Worm (Caenorhabditis elegans) whole organism, L4 larva: ENCODE results near the gene T05A8.1.
A peak's percentile ranks its signal among the peaks of the same experiment; 100 is the strongest.

Experiments used
- F10B5.3 ChIP-seq: sonication (generic microtip); optimal IDR thresholded peaks from 2 replicates; lab custom pipeline; 2016; ENCODE audit warnings: mild to moderate bottlenecking, missing genetic modification characterization, missing compliant biosample characterization
- F37D6.2 ChIP-seq: sonication (generic microtip); optimal IDR thresholded peaks from 2 replicates; lab custom pipeline; 2016; ENCODE audit warnings: mild to moderate bottlenecking, missing genetic modification characterization, missing compliant biosample characterization
- F44E2.7 ChIP-seq: fragments of 200-800 bp; sonication (Bioruptor generic); IDR thresholded peaks from 2 replicates; pipeline ENCODE4 v2.1.2; 2022; ENCODE audit warnings: missing genetic modification characterization, missing compliant biosample characterization
- R02D3.7 ChIP-seq: fragments of 150-350 bp; sonication (generic microtip); optimal IDR thresholded peaks from 3 replicates; lab custom pipeline; 2014; ENCODE audit warnings: missing biosample characterization, missing genetic modification characterization
- Y48G9A.11 ChIP-seq: fragments of 200-800 bp; sonication (Bioruptor generic); IDR thresholded peaks from 2 replicates; pipeline ENCODE4 v1.3.6; 2022; ENCODE audit warnings: missing genetic modification reagents, missing genetic modification characterization, missing compliant biosample characterization
- Y75B8A.6 ChIP-seq: fragments of 200-800 bp; sonication (Bioruptor generic); IDR thresholded peaks from 2 replicates; pipeline ENCODE4 v1.3.6; 2022; ENCODE audit warnings: missing genetic modification reagents, missing genetic modification characterization, missing compliant biosample characterization
- aly-2 ChIP-seq: sonication (generic microtip); optimal IDR thresholded peaks from 2 replicates; lab custom pipeline; 2018; ENCODE audit warnings: missing biosample characterization, missing genetic modification characterization
- ama-1 ChIP-seq: fragments of 150-350 bp; optimal IDR thresholded peaks from 2 replicates; lab custom pipeline; 2014; ENCODE audit warnings: inconsistent platforms, mixed read lengths
- ceh-44 ChIP-seq: fragments of 200-800 bp; sonication (Bioruptor generic); IDR thresholded peaks from 2 replicates; pipeline ENCODE4 v1.3.6; 2022; ENCODE audit warnings: missing genetic modification reagents, missing genetic modification characterization, missing compliant biosample characterization
- ces-1 ChIP-seq: fragments of 150-350 bp; sonication (generic microtip); optimal IDR thresholded peaks from 4 replicates; lab custom pipeline; 2014; ENCODE audit warnings: missing biosample characterization, missing genetic modification reagents, missing genetic modification characterization
- ctbp-1 ChIP-seq: fragments of 200-800 bp; sonication (Bioruptor generic); IDR thresholded peaks from 2 replicates; pipeline ENCODE4 v1.3.6; 2022; ENCODE audit warnings: missing genetic modification reagents, missing genetic modification characterization, missing compliant biosample characterization
- daf-12 ChIP-seq: fragments of 150-350 bp; optimal IDR thresholded peaks from 2 replicates; lab custom pipeline; 2014; ENCODE audit warnings: missing biosample characterization, missing genetic modification reagents, missing genetic modification characterization
- daf-8 ChIP-seq: fragments of 200-800 bp; sonication (Bioruptor generic); IDR thresholded peaks from 2 replicates; pipeline ENCODE4 v1.3.6; 2022; ENCODE audit warnings: missing genetic modification characterization, missing compliant biosample characterization
- dmd-6 ChIP-seq: fragments of 200-800 bp; sonication (Bioruptor generic); IDR thresholded peaks from 2 replicates; pipeline ENCODE4 v1.3.6; 2022; ENCODE audit warnings: missing genetic modification reagents, missing genetic modification characterization, missing compliant biosample characterization
- dmd-8 ChIP-seq: fragments of 200-800 bp; sonication (Bioruptor generic); IDR thresholded peaks from 2 replicates; pipeline ENCODE4 v1.3.6; 2022; ENCODE audit warnings: missing genetic modification characterization, missing compliant biosample characterization
- dmd-9 ChIP-seq: fragments of 200-800 bp; sonication (Bioruptor generic); IDR thresholded peaks from 2 replicates; pipeline ENCODE4 v1.3.6; 2022; ENCODE audit warnings: missing genetic modification reagents, missing genetic modification characterization, missing compliant biosample characterization
- dpl-1 ChIP-seq: fragments of 150-350 bp; optimal IDR thresholded peaks from 2 replicates; lab custom pipeline; 2014; ENCODE audit warnings: missing biosample characterization, missing genetic modification reagents, missing genetic modification characterization
- egl-27 ChIP-seq: sonication (generic microtip); optimal IDR thresholded peaks from 3 replicates; lab custom pipeline; 2017; ENCODE audit warnings: missing biosample characterization, missing genetic modification reagents, missing genetic modification characterization
- fkh-10 ChIP-seq: fragments of 150-350 bp; optimal IDR thresholded peaks from 2 replicates; lab custom pipeline; 2014; ENCODE audit warnings: missing biosample characterization, missing genetic modification reagents, missing genetic modification characterization
- fos-1 ChIP-seq: fragments of 150-350 bp; optimal IDR thresholded peaks from 2 replicates; lab custom pipeline; 2014; ENCODE audit warnings: missing biosample characterization, missing genetic modification characterization
- hif-1 ChIP-seq, 2 experiments: sonication (generic microtip); optimal IDR thresholded peaks; 2 replicates each; lab custom pipeline; 2016 to 2017; ENCODE audit warnings: missing compliant biosample characterization in 2 of 2, missing genetic modification characterization in 2 of 2, missing genetic modification reagents in 2 of 2, missing genotype in 2 of 2, mild to moderate bottlenecking in 1 of 2
- lin-13 ChIP-seq: fragments of 150-350 bp; optimal IDR thresholded peaks from 2 replicates; lab custom pipeline; 2014; ENCODE audit warnings: missing biosample characterization, missing genetic modification reagents, missing genetic modification characterization
- mdl-1 ChIP-seq, 2 experiments: fragments of 150-350 bp in 1 of 2; sonication (generic microtip) in 1 of 2; optimal IDR thresholded peaks; 2 replicates each; lab custom pipeline; 2014 to 2017; ENCODE audit warnings: missing biosample characterization in 2 of 2, missing genetic modification characterization in 2 of 2
- mxl-3 ChIP-seq: fragments of 200-800 bp; sonication (Bioruptor generic); optimal IDR thresholded peaks from 2 replicates; lab custom pipeline; 2018; ENCODE audit warnings: mild to moderate bottlenecking, missing genetic modification characterization, missing compliant biosample characterization
- nhr-237 ChIP-seq: sonication (generic microtip); optimal IDR thresholded peaks from 2 replicates; lab custom pipeline; 2017; ENCODE audit warnings: missing biosample characterization, missing genetic modification characterization
- php-3 ChIP-seq: fragments of 200-800 bp; sonication (Bioruptor generic); IDR thresholded peaks from 2 replicates; pipeline ENCODE4 v1.3.6; 2022; ENCODE audit warnings: missing genetic modification reagents, missing genetic modification characterization, missing compliant biosample characterization
- saeg-2 ChIP-seq: fragments of 200-800 bp; sonication (Bioruptor generic); IDR thresholded peaks from 2 replicates; pipeline ENCODE4 v1.3.6; 2022; ENCODE audit warnings: missing genetic modification reagents, missing genetic modification characterization, missing compliant biosample characterization
- sdz-12 ChIP-seq: fragments of 200-800 bp; sonication (Bioruptor generic); optimal IDR thresholded peaks from 2 replicates; lab custom pipeline; 2018; ENCODE audit warnings: mild to moderate bottlenecking, missing genetic modification characterization, missing compliant biosample characterization
- set-16 ChIP-seq: fragments of 200-800 bp; sonication (Bioruptor generic); IDR thresholded peaks from 2 replicates; pipeline ENCODE4 v1.3.6; 2022; ENCODE audit warnings: missing genetic modification reagents, missing genetic modification characterization, missing compliant biosample characterization
- skn-1 ChIP-seq: fragments of 150-350 bp; optimal IDR thresholded peaks from 2 replicates; lab custom pipeline; 2014; ENCODE audit warnings: missing biosample characterization, missing genetic modification characterization
- snpc-1.2 ChIP-seq: fragments of 200-800 bp; sonication (Bioruptor generic); IDR thresholded peaks from 2 replicates; pipeline ENCODE4 v1.3.6; 2022; ENCODE audit warnings: missing genetic modification reagents, missing genetic modification characterization, missing compliant biosample characterization
- spr-1 ChIP-seq: sonication (generic microtip); optimal IDR thresholded peaks from 2 replicates; lab custom pipeline; 2016; ENCODE audit warnings: mild to moderate bottlenecking, missing genetic modification characterization, missing compliant biosample characterization
- spr-3 ChIP-seq: fragments of 200-800 bp; sonication (Bioruptor generic); optimal IDR thresholded peaks from 2 replicates; lab custom pipeline; 2018; ENCODE audit warnings: mild to moderate bottlenecking, missing genetic modification characterization, missing compliant biosample characterization
- tra-1 ChIP-seq: fragments of 200-800 bp; sonication (Bioruptor generic); IDR thresholded peaks from 2 replicates; pipeline ENCODE4 v1.3.6; 2022; ENCODE audit warnings: missing genetic modification reagents, missing genetic modification characterization, missing compliant biosample characterization
- unc-62 ChIP-seq, 3 experiments: fragments of 150-350 bp in 1 of 3; sonication (generic microtip); optimal IDR thresholded peaks in 2 of 3; peaks in 1 of 3; 1 replicate in 1 of 3; 2 replicates in 2 of 3; lab custom pipeline; 2014 to 2017; ENCODE audit warnings: missing biosample characterization in 3 of 3, missing genetic modification characterization in 3 of 3, missing genetic modification reagents in 3 of 3, missing genotype in 1 of 3
- zfp-3 ChIP-seq: fragments of 200-800 bp; sonication (Bioruptor generic); conservative IDR thresholded peaks from 2 replicates; pipeline ENCODE4 v1.3.6; 2022; ENCODE audit warnings: missing genetic modification reagents, missing genetic modification characterization, missing compliant biosample characterization

T05A8.1 gene

DNA sequence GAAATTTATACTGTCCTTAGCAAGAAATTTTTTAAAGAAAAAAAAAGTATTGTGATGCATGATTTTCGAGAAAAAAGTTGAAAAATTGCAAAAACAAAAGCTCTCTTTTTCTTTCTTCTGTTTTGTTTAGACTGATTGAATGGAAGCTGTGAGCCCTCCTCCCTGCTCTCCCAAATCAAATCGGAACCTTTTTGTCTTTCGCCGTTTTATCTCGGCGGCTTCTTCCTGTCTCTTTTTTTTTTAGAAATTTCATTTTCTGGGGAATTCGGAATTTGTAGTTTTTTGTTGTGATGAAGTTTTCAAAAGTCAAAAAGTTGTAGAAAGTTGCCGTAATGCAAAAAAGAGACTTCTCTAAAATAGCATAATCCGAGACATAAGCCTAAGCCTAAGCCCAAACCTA, 20.8 kb upstream of the T05A8.1 start:
- TF ChIP-seq php-3 (GFP tag; lab: Robert Waterston, UW) (no peak), unc-62 (GFP tag; optimal IDR thresholded peaks at IDR 0.05 in 1 of 2; lab: Kevin White, UChicago) (peak in 1 of 2 experiments; percentile 56), unc-62 (tag; optimal IDR thresholded peaks at IDR 0.05; lab: Kevin White, UChicago) (no peak), nhr-237 (no peak), mdl-1 (tag; optimal IDR thresholded peaks at IDR 0.05; lab: Kevin White, UChicago) (no peak), ceh-44 (GFP tag; lab: Robert Waterston, UW) (no peak), Y75B8A.6 (no peak), skn-1 (tag; lab: Kevin White, UChicago) (no peak), spr-1 (no peak), fkh-10 (GFP tag; lab: Kevin White, UChicago) (peak; percentile 6), spr-3 (no peak), sdz-12 (GFP tag; lab: Kevin White, UChicago) (no peak), mxl-3 (GFP tag; lab: Kevin White, UChicago) (no peak), dpl-1 (no peak), dmd-8 (GFP tag; lab: Robert Waterston, UW) (no peak), aly-2 (tag; lab: Kevin White, UChicago) (no peak), ces-1 (peak; percentile 8), daf-12 (tag; lab: Kevin White, UChicago) (no peak), egl-27 (tag; lab: Kevin White, UChicago) (no peak), dmd-6 (GFP tag; lab: Robert Waterston, UW) (no peak)

DNA sequence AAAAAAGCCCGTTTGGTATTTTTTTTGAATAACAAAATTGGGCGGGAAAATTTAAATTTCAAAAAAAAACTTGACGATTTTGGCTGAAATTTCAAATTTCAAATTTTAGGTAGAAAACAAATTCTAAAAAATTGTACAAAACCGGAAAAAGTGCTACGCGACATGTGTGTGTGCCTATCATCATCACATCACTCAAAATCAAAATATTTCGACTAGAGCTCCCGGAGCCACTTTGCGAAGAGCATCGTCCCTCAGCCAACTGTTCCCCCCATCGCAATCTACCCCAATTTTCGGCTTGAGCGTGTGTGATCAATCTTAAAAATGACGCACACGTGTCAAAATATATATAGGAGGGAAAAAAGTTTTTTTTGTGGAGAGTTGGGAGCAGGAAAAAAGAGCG, 16.9 kb upstream of the T05A8.1 start:
- TF ChIP-seq lin-13 (no peak), tra-1 (0 out of 2 replicates have a peak, but pooled peaks have one; percentile 37)

DNA sequence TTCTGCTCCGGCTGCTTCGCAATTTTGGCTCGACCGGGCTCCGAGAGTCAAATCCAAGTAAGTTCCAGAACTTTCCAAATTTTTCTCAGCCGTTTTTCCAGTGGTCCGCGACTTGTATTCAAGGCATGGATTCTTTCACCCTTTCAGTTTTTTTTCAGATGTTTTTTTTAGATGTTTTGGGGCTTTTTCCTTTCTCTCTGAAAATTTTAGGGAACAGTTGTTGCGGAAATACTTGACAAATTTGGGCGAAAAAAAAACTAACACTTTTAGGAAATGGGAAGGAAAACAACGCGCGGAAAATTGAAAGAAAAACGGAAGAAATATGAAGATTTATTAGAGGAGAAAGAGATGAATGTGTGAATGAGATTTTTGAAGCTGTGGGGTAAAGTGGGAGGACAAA, 15.7 kb upstream of the T05A8.1 start, which contains the start of the genes T05A8.11 and nep-2:
T05A8.11 (minus strand) TSS at position 101 of the 400 bp plus-strand sequence.
nep-2 (minus strand) TSS at position 192 of the 400 bp plus-strand sequence.
- TF ChIP-seq zfp-3 (GFP tag; lab: Robert Waterston, UW) (no peak), set-16 (GFP tag; lab: Robert Waterston, UW) (0 out of 2 replicates have a peak, but pooled peaks have one; percentile 2)
- TF ChIP-seq, all 104 proteins: peak for 1

DNA sequence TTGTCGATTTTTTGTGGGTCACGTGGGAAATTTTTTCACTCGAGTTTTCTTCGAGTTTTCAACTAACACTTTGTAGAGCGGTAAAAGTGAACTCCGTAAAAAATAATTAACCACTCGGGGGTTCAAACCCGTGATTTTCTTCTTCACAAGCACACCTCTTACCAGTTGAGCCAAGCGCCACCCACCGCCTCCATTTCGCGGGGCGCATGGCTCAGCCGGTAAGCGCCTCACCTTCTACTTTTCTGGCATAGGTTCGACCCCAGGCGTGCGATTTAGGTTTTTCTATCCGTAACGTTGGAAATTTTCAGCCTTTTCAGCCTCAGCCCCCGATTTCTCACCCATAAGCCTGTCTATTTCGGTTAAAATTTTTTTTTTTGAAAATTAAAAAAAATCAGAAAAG, 12.2 kb upstream of the T05A8.1 start:
- TF ChIP-seq snpc-1.2, result no peak
- TF ChIP-seq saeg-2, result no peak
- TF ChIP-seq Y48G9A.11 (GFP tag; lab: Robert Waterston, UW), result no peak
- no peak for TF ChIP-seq F10B5.3 (tag; lab: Kevin White, UChicago)
- TF ChIP-seq daf-8 (GFP tag; lab: Robert Waterston, UW), result no peak
- no peak for TF ChIP-seq dmd-9 (GFP tag; lab: Robert Waterston, UW)
- TF ChIP-seq skn-1 (tag; lab: Kevin White, UChicago), result no peak
- no peak for TF ChIP-seq F44E2.7 (GFP tag; lab: Robert Waterston, UW)
- TF ChIP-seq ctbp-1 (GFP tag; lab: Robert Waterston, UW), result no peak
- no peak for TF ChIP-seq hif-1 (tag; optimal IDR thresholded peaks at IDR 0.05; lab: Kevin White, UChicago)
- no peak for TF ChIP-seq Y75B8A.6
- no peak for TF ChIP-seq ama-1 (lab: Kevin White, UChicago)
- TF ChIP-seq fos-1 (tag; lab: Kevin White, UChicago), result no peak

DNA sequence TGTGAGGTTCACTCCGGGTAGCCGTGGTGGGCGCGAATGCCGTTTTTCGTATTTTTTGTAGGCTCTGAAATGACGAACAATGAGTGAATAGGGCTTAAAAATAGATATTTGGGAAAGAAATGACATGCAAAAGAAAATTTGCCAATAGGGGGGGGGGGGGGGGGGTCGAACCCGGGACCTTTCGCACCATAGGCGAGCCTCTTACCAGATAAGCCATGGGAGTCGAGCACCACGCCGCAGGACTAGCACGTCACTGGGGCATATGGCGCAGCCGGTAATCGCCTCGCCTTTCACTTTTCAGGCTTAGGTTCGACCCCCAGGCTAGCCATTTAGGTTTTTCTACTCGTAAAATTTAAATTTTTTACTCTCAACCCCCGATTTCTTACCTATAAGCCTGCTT, 9.4 kb upstream of the T05A8.1 start:
- no peak for TF ChIP-seq saeg-2
- TF ChIP-seq set-16 (GFP tag; lab: Robert Waterston, UW), result peak; percentile 87
- TF ChIP-seq R02D3.7 (tag; lab: Kevin White, UChicago), result no peak
- peak in 1 of 2 experiments; percentile 28 for TF ChIP-seq unc-62 (GFP tag; optimal IDR thresholded peaks at IDR 0.05 in 1 of 2; lab: Kevin White, UChicago)
- TF ChIP-seq unc-62 (tag; optimal IDR thresholded peaks at IDR 0.05; lab: Kevin White, UChicago), result no peak
- no peak for TF ChIP-seq F37D6.2
- no peak for TF ChIP-seq F10B5.3 (tag; lab: Kevin White, UChicago)
- TF ChIP-seq snpc-1.2, result 0 out of 2 replicates have a peak, but pooled peaks have one; percentile 22
- TF ChIP-seq spr-1, result no peak
- TF ChIP-seq, all 104 proteins: peak for 3
